Worm (Caenorhabditis elegans): Measurements from ENCODE around the gene C33F10.14.

DNA sequence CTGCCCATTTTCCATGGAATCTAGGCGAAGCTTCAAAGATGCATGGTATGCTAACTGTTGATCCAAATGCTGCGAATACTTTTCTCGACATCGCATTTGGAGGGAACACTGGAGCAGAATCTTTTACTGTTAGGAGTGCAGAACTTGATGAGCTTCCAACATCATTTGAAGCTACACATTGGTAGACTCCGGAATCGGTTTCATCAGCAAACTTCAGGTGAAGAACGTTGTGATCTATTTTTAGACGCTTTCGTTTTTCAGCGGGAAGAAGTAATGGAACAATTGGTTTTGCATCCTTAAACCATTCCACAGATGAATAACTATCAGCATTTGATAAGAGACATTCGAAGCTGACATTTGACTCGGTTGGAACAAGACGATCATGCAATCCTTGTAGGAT is 3.4 kb downstream of the C33F10.14 start:
- TF ChIP-seq ama-1 (optimal IDR thresholded peaks at IDR 0.05) (no peak), F13C5.2 (tag; optimal IDR thresholded peaks at IDR 0.05) (no peak), flt-1 (GFP tag; IDR thresholded peaks at IDR 0.05) (no peak), B0310.2 (tag; optimal IDR thresholded peaks at IDR 0.05) (no peak), sea-1 (GFP tag; conservative IDR thresholded peaks at IDR 0.05) (no peak), tbx-37 (GFP tag; conservative IDR thresholded peaks at IDR 0.05) (no peak), tbx-11 (GFP tag; IDR thresholded peaks at IDR 0.05) (no peak), pes-1 (GFP tag; IDR thresholded peaks at IDR 0.05) (no peak), ceh-36 (tag; optimal IDR thresholded peaks at IDR 0.05) (no peak)

All from whole organism, early embryonic.